Worm (Caenorhabditis elegans) whole organism, L3 larva: Measurements from ENCODE around the gene mltn-13.

Source experiments
- ZK546.5 ChIP-seq: sonication (generic microtip); optimal IDR thresholded peaks from 2 replicates; lab custom pipeline; 2017; ENCODE audit warnings: missing biosample characterization, missing genetic modification characterization
- ceh-28 ChIP-seq: fragments of 150-350 bp; optimal IDR thresholded peaks from 2 replicates; lab custom pipeline; 2014; ENCODE audit warnings: missing biosample characterization, missing genetic modification reagents, missing genetic modification characterization
- egl-27 ChIP-seq: sonication (generic microtip); optimal IDR thresholded peaks from 4 replicates; lab custom pipeline; 2017; ENCODE audit warnings: missing biosample characterization, missing genetic modification reagents, missing genetic modification characterization
- lin-39 ChIP-seq: fragments of 150-350 bp; optimal IDR thresholded peaks from 2 replicates; lab custom pipeline; 2018; ENCODE audit warnings: missing biosample characterization, missing genetic modification reagents, missing genetic modification characterization
- nhr-237 ChIP-seq: fragments of 150-350 bp; optimal IDR thresholded peaks from 2 replicates; lab custom pipeline; 2014; ENCODE audit warnings: missing biosample characterization, missing genetic modification characterization
- nhr-43 ChIP-seq: sonication (generic microtip); optimal IDR thresholded peaks from 2 replicates; lab custom pipeline; 2016; ENCODE audit warnings: mild to moderate bottlenecking, missing genetic modification characterization, missing compliant biosample characterization; ENCODE audit not compliant: poor library complexity, severe bottlenecking
- zag-1 ChIP-seq: fragments of 150-350 bp; optimal IDR thresholded peaks from 2 replicates; lab custom pipeline; 2014; ENCODE audit warnings: missing biosample characterization, missing genetic modification characterization

- no peak for TF ChIP-seq nhr-43 (tag; lab: Kevin White, UChicago)
- TF ChIP-seq ZK546.5 (tag; lab: Kevin White, UChicago), result no peak
- no peak for TF ChIP-seq ceh-28
- TF ChIP-seq zag-1 (tag; lab: Kevin White, UChicago), result no peak
- TF ChIP-seq lin-39 (tag; lab: Kevin White, UChicago), result no peak
- no peak for TF ChIP-seq egl-27 (tag; lab: Kevin White, UChicago)
- TF ChIP-seq nhr-237 (tag; lab: Kevin White, UChicago), result no peak
Measured at ce11 chrX:4490400-4490799, 42.2 kb upstream of the mltn-13 start.
